Fruit fly (Drosophila melanogaster) Kc167 (cell line): ENCODE measurements around the gene Gycalpha99B.

Source experiments
- Myc ChIP-seq: fragments of >200 bp; optimal IDR thresholded peaks from 2 replicates; lab custom pipeline; 2017; ENCODE audit warnings: missing external identifiers
- Sin3A ChIP-seq: fragments of >200 bp; optimal IDR thresholded peaks from 2 replicates; lab custom pipeline; 2018; ENCODE audit warnings: missing external identifiers
- h ChIP-seq: fragments of >200 bp; optimal IDR thresholded peaks from 3 replicates; lab custom pipeline; 2018; ENCODE audit warnings: missing external identifiers
- insv ChIP-seq: fragments of >200 bp; optimal IDR thresholded peaks from 3 replicates; lab custom pipeline; 2018; ENCODE audit warnings: missing external identifiers
- psq ChIP-seq: fragments of >200 bp; optimal IDR thresholded peaks from 2 replicates; lab custom pipeline; 2017; ENCODE audit warnings: missing external identifiers
- ttk ChIP-seq: sonication (Bioruptor generic); optimal IDR thresholded peaks from 2 replicates; lab custom pipeline; 2017; ENCODE audit warnings: missing external identifiers

The Gycalpha99B gene

DNA sequence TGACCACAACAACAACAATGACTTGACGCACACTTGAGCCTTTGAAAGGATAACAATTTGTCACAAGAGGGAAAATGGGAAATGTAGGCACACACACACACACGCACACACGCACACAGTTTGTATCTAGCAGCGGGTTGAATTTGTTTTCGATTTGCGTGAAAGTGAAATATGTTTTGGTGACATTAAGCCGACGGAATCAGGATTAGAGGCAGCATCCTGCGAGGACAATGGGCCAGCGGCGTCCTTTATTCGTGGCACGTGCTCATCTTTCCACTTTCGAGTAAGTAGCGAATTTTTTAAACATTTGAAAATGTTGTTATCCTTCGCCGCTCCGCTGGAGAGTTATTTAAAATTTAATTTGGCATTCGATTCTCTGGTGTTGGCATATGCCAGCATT, 25.0 kb downstream of the Gycalpha99B start:
- TF ChIP-seq h: no peak
- TF ChIP-seq ttk (lab: Kevin White, UChicago): no peak
- no peak for TF ChIP-seq Myc (lab: Kevin White, UChicago)
- TF ChIP-seq psq (lab: Kevin White, UChicago): no peak
- TF ChIP-seq insv: no peak
- no peak for TF ChIP-seq Sin3A (lab: Kevin White, UChicago)

DNA sequence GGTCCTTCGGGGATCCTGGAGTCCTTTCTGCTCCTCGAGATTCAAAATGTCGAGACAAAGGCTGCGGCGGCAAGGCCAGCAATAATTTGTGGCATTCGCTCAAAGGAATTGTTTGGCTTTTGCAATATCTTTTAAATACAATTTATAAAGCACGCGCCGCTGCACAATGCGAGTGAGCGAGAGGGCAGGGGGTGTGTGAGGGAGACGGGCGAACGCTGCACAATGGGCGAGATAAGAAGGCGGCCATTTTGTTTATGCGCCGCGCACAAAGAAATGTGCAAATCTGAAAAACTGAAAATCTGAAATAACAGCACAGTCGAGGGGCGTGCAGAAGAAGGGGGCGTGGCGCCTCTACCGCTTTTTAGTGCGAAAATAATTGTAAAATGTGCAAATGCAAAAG, 26.0 kb downstream of the Gycalpha99B start:
- no peak for TF ChIP-seq psq (lab: Kevin White, UChicago)
- TF ChIP-seq Myc (lab: Kevin White, UChicago): no peak
- TF ChIP-seq insv: no peak
- TF ChIP-seq Sin3A (lab: Kevin White, UChicago): no peak
- TF ChIP-seq h: no peak
- no peak for TF ChIP-seq ttk (lab: Kevin White, UChicago)

DNA sequence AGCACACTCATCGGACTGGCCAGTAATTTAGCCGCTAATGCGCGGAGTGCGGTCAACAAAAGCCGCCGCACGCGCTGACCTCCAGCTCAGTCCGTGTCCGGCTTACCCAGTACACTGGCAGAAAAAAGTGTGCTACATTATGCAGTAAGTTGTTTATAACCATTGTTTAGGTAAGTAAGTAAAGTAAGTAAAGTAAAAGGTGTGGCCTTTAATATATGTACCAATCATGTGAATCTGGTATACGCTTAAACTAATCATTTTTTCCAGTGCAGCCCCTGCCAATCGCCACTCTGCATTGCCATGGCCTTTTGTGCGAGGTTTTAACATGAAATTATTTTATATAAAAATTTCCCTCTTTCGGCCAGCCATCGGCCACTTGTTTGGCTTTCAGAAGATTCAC, 29.1 kb downstream of the Gycalpha99B start:
- TF ChIP-seq insv (no peak), psq (lab: Kevin White, UChicago) (no peak), Myc (lab: Kevin White, UChicago) (no peak), ttk (lab: Kevin White, UChicago) (no peak), h (no peak), Sin3A (lab: Kevin White, UChicago) (no peak)

DNA sequence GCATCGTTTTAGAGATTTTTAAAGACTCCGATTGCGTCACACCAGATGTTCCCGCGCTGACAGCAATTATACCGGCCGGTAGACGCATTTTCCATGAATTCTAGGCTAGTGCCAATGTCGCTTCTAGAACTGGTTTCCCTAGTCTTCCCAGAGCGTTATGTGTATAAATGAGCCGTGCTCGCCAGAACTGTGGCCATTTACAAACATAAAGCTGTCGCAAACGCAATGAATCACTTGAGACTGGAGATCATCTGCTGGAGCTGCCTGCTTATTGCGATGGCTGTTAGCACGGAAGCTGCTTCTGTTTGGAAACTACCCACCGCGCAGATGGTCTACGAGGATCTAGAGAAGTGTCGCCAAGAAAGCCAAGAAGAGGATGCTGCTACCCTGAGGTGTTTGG, 32.0 kb downstream of the Gycalpha99B start, which contains the start of gene Obp99d:
Obp99d (plus strand) TSS at position 192 of the 400 bp plus-strand sequence.
- TF ChIP-seq insv (no peak), Myc (lab: Kevin White, UChicago) (no peak), Sin3A (lab: Kevin White, UChicago) (no peak), ttk (lab: Kevin White, UChicago) (no peak), psq (lab: Kevin White, UChicago) (no peak), h (no peak)

DNA sequence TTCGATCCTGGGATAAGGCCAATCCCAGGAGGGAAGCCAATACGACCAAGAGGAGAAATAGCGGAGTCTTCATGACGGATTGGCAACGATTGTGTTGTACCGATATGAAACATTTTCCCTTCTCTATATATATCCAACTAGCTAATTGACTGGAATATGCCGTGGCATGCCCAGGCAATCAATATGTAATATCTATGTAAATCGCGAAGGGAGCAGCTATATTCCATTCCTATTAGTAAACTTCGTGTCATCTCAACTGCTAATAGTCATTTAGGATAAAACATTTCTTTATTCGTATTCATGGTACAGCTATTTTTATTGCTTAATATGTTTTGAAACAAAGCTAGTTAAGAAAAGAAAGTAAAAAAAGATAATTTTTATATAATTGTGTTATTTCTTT, 33.0 kb downstream of the Gycalpha99B start, which contains the start of gene Dup99B:
Dup99B (minus strand) TSS at position 101 of the 400 bp plus-strand sequence.
- TF ChIP-seq psq (lab: Kevin White, UChicago) (no peak), Sin3A (lab: Kevin White, UChicago) (no peak), ttk (lab: Kevin White, UChicago) (no peak), insv (no peak), h (no peak), Myc (lab: Kevin White, UChicago) (no peak)

DNA sequence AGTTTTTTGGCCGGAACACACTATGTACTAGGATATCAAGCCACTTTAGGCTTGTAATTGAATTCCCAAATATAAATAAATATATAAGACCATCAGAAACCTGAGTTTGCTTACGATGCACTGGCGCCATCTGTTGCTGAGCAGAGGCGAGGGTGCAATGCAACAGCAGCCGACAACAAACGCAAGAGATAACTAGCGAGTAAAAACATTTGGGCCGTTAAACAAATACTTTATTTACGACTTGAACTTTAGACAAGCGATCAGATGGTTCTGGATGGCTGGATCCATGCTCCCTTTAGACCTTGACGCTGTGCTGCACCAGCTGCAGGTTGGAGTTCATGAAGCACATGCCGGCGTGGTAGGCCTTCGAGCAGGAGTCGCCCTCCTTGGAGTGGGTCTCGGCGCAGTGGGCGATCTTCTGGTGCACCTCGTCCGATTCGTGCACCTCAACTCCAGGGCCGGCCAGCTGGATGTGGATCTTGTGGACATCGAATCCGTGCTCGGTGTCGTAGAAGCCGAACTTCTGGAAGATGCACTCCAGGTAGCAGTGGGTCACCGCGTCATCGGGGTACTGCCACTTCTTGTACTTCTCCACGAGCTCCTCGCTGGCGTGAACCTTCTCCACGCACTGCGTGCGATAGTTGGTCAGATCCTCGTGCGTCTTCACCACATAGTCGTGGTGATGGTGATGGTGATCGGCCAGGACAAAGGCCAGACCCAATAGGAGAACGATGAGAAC, 33.9 kb downstream of the Gycalpha99B start:
- no peak for TF ChIP-seq h
- no peak for TF ChIP-seq ttk (lab: Kevin White, UChicago)
- no peak for TF ChIP-seq Myc (lab: Kevin White, UChicago)
- no peak for TF ChIP-seq psq (lab: Kevin White, UChicago)
- no peak for TF ChIP-seq Sin3A (lab: Kevin White, UChicago)
- no peak for TF ChIP-seq insv

DNA sequence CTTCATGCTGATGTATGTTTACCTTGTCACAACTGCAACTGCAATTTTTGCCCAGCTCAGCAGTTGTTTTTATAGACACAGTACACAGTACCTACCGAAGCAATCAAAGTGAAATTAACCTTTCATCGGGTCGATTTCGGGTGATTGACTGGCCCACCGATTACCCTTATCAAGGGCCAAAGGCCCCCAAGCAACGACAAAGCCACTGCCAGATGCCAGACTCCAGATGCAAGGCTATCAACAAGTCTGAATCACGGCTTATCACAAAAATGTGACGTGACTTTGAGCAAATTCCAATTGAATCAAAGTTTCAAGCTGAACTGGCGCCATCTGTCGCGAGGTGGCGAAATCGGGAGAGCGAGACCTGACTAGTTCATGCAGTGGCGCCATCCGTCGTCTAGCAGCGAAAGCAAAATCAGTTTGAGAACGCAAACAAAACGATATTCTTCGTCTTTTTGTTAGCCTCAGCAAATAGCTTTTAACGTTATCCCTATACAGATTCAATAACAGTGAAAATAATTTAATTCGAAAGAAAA, 34.5 kb downstream of the Gycalpha99B start, which contains the start of gene Obp99b:
Obp99b (minus strand) TSS at position 115 of the 536 bp plus-strand sequence.
- TF ChIP-seq ttk (lab: Kevin White, UChicago): no peak
- TF ChIP-seq insv: no peak
- no peak for TF ChIP-seq psq (lab: Kevin White, UChicago)
- TF ChIP-seq h: peak; percentile 99
- TF ChIP-seq Sin3A (lab: Kevin White, UChicago): no peak
- no peak for TF ChIP-seq Myc (lab: Kevin White, UChicago)

DNA sequence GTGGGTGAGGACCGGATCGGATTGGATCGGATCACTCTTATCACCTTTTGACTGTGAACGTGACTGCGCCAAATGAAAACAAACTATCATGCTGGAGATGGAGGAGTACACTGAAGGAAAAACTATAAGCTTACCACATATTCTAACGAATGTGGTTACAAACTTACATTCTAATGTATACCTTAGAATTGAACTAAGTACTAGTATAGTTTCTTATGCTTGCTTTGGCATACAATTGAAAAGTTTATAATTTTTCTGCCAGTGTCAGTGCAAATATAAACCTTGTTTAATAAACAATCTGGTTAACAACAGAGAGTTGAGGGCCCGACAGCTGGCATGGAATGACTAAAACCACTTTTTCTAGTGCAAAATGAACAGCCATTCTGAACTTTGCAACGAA, 35.2 kb downstream of the Gycalpha99B start:
- TF ChIP-seq insv (no peak), psq (lab: Kevin White, UChicago) (no peak), ttk (lab: Kevin White, UChicago) (no peak), Sin3A (lab: Kevin White, UChicago) (no peak)

DNA sequence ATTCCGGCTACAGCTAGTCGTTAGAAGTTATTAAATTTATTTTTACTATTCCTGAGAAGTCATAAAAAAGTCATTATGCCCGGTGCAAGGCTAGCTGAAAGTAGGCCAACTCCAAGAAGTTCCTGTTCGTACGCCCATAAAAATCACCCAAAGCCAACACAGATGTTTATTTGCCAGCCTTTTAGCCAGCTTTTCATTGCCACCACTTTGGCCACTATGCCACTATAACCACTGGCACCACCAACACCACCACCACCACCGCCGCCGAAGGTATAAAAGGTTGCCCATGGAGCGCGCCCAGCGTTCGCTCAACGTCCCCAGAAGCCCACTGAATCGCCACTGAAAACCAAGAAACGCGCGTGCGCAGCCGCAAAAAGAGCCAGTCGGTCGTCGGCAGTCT, 36.1 kb downstream of the Gycalpha99B start, which contains the start of gene CG15506:
CG15506 (plus strand) TSS at position 301 of the 400 bp plus-strand sequence.
- TF ChIP-seq Myc (lab: Kevin White, UChicago): no peak
- TF ChIP-seq psq (lab: Kevin White, UChicago): no peak
- no peak for TF ChIP-seq insv
- no peak for TF ChIP-seq h
- no peak for TF ChIP-seq Sin3A (lab: Kevin White, UChicago)
- TF ChIP-seq ttk (lab: Kevin White, UChicago): no peak

DNA sequence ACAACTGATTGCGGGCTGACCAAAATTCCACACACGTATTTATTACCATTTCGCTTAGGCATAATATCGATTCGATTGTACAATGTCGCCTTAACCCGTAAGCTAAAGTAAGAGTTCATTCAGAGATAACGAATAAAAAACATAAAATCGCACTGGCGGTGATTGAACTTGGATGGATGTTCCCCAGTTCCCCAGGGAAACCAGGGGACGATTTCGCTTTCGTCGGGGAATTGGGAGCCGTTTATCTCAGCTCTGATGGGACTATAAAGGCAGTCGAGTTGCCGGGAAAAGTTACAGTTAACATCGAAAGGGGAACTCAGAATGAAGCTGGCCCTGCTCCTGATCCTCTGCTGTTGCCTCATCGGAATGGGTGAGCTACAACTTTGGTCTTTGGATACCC, 39.9 kb downstream of the Gycalpha99B start, which contains the start of gene CG34296:
CG34296 (plus strand) TSS at position 301 of the 400 bp plus-strand sequence.
- TF ChIP-seq Sin3A (lab: Kevin White, UChicago): no peak
- TF ChIP-seq psq (lab: Kevin White, UChicago): no peak
- TF ChIP-seq h: no peak
- no peak for TF ChIP-seq Myc (lab: Kevin White, UChicago)
- TF ChIP-seq insv: no peak
- no peak for TF ChIP-seq ttk (lab: Kevin White, UChicago)

DNA sequence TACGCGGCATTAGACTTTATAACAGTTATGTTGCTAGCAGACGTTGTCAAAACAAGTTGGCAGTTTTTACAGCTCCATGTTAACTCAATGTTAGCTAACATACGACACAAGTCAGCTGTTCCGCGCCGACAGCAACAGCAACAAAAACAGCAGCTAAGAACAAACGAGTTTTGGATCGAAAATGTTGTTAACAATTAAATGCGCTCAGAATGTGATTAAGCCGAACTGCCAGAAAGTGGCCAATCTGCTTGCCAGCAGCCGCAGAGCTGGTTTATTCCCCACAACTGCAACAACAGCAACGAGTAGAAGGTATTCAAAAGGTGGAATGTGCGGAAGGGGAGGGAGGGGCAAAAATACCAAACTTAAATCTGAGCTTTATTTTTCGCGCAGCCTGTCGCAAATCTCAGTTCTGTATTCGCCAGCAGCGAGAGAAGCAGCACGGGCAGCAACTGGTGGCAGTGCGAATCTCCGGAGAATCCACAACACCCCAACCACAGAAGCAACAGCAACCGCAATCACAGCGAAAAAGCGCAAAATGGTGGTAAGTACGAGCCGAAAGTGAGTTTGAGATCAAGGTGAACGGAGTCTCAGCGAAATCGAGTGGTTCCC, 40.8 kb downstream of the Gycalpha99B start, which contains the start of gene Pcd:
Pcd (plus strand) TSS at position 116 of the 609 bp plus-strand sequence.
- TF ChIP-seq psq (lab: Kevin White, UChicago) (no peak), Sin3A (lab: Kevin White, UChicago) (no peak), ttk (lab: Kevin White, UChicago) (no peak), Myc (lab: Kevin White, UChicago) (no peak), insv (no peak), h (no peak)
